Worm (Caenorhabditis elegans): ENCODE data around the gene F36H1.12.

- TF ChIP-seq ces-1 (GFP tag; optimal IDR thresholded peaks at IDR 0.05): no peak
- TF ChIP-seq mdl-1 (tag; optimal IDR thresholded peaks at IDR 0.05): no peak
- no peak for TF ChIP-seq grh-1 (GFP tag; IDR thresholded peaks at IDR 0.05)
- no peak for TF ChIP-seq blmp-1 (tag; optimal IDR thresholded peaks at IDR 0.05)
- no peak for TF ChIP-seq unc-62 (GFP tag; optimal IDR thresholded peaks at IDR 0.05)
- TF ChIP-seq ceh-88 (GFP tag; IDR thresholded peaks at IDR 0.05): no peak
- no peak for TF ChIP-seq ceh-82 (tag; optimal IDR thresholded peaks at IDR 0.05)
- no peak for TF ChIP-seq pag-3 (tag; optimal IDR thresholded peaks at IDR 0.05; ENCODE audit: borderline replicate concordance, insufficient read depth)
- no peak for TF ChIP-seq swsn-7 (tag; optimal IDR thresholded peaks at IDR 0.05)
- TF ChIP-seq egl-27 (tag; optimal IDR thresholded peaks at IDR 0.05): no peak
- peak in 1 of 2 experiments; percentile 7 for TF ChIP-seq lsy-2 (tag; optimal IDR thresholded peaks at IDR 0.05)
- no peak for TF ChIP-seq mef-2 (tag; optimal IDR thresholded peaks at IDR 0.05)
- TF ChIP-seq dsc-1 (tag; optimal IDR thresholded peaks at IDR 0.05): no peak
Measured at ce11 chrIV:11038665-11039064, 14.8 kb downstream of the F36H1.12 start.
